Worm (Caenorhabditis elegans) whole organism, L4 larva: ENCODE results near the gene srxa-11.

Experiments
- ZK546.5 ChIP-seq, 2 experiments: sonication (generic microtip); optimal IDR thresholded peaks; 2 replicates each; lab custom pipeline; 2017; ENCODE audit warnings: missing biosample characterization in 2 of 2, missing genetic modification characterization in 2 of 2
- lin-29 ChIP-seq: fragments of 200-800 bp; sonication (Bioruptor generic); IDR thresholded peaks from 2 replicates; pipeline ENCODE4 v1.3.6; 2022; ENCODE audit warnings: missing genetic modification reagents, missing genetic modification characterization, missing compliant biosample characterization
- lir-3 ChIP-seq: sonication (generic microtip); optimal IDR thresholded peaks from 2 replicates; lab custom pipeline; 2016; ENCODE audit warnings: mild to moderate bottlenecking, missing genetic modification characterization, missing compliant biosample characterization
- lsy-2 ChIP-seq, 2 experiments: fragments of 150-350 bp in 1 of 2; sonication (generic microtip) in 1 of 2; optimal IDR thresholded peaks; 2 replicates each; lab custom pipeline; 2014 to 2017; ENCODE audit warnings: missing biosample characterization in 2 of 2, missing genetic modification characterization in 2 of 2
- mdl-1 ChIP-seq, 2 experiments: fragments of 150-350 bp in 1 of 2; sonication (generic microtip) in 1 of 2; optimal IDR thresholded peaks; 2 replicates each; lab custom pipeline; 2014 to 2017; ENCODE audit warnings: missing biosample characterization in 2 of 2, missing genetic modification characterization in 2 of 2
- nhr-25 ChIP-seq: sonication (generic microtip); optimal IDR thresholded peaks from 2 replicates; lab custom pipeline; 2017; ENCODE audit warnings: missing genetic modification characterization, mild to moderate bottlenecking, missing compliant biosample characterization, antibody characterized with exemption, moderate library complexity, borderline replicate concordance; ENCODE audit not compliant: insufficient read depth
- nhr-42 ChIP-seq: fragments of 200-800 bp; sonication (Bioruptor generic); IDR thresholded peaks from 2 replicates; pipeline ENCODE4 v1.3.6; 2022; ENCODE audit warnings: missing genetic modification characterization, missing compliant biosample characterization
- nhr-76 ChIP-seq: fragments of 150-350 bp; optimal IDR thresholded peaks from 2 replicates; lab custom pipeline; 2014; ENCODE audit warnings: missing biosample characterization, missing genetic modification characterization
- unc-62 ChIP-seq, 3 experiments: fragments of 150-350 bp in 1 of 3; sonication (generic microtip); optimal IDR thresholded peaks in 2 of 3; peaks in 1 of 3; 1 replicate in 1 of 3; 2 replicates in 2 of 3; lab custom pipeline; 2014 to 2017; ENCODE audit warnings: missing biosample characterization in 3 of 3, missing genetic modification characterization in 3 of 3, missing genetic modification reagents in 3 of 3, missing genotype in 1 of 3
- zag-1 ChIP-seq: fragments of 150-350 bp; optimal IDR thresholded peaks from 2 replicates; lab custom pipeline; 2014; ENCODE audit warnings: missing biosample characterization, missing genetic modification characterization
- ztf-11 ChIP-seq: fragments of 150-350 bp; optimal IDR thresholded peaks from 2 replicates; lab custom pipeline; 2014; ENCODE audit warnings: missing biosample characterization, missing genetic modification characterization

DNA sequence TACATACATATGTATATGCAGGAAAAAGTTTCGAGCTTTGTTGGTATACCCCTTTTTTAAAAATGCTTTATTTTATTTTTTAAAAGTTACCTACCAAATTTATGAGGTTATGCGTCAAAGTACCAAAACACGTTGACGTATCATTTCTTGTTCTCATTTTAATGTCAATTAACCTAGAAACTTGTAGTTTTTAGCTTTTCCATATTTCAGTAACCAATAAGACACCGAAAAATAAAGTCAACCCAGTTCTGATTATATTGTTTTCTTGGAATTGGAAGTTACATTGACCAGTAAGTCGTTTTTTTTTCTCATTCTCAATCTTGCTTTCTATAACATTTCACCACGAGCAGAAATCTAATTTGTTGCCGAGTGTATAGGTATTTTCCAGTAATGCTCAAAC lies 12.9 kb downstream of the srxa-11 start, which contains the start of gene srw-145:
- TF ChIP-seq zag-1 (tag; lab: Kevin White, UChicago) (no peak), ztf-11 (tag; lab: Kevin White, UChicago) (no peak), ZK546.5 (tag; optimal IDR thresholded peaks at IDR 0.05; lab: Kevin White, UChicago) (no peak), nhr-42 (GFP tag; lab: Robert Waterston, UW) (no peak), nhr-76 (tag; lab: Kevin White, UChicago) (no peak), mdl-1 (tag; optimal IDR thresholded peaks at IDR 0.05; lab: Kevin White, UChicago) (no peak), unc-62 (GFP tag; optimal IDR thresholded peaks at IDR 0.05 in 1 of 2; lab: Kevin White, UChicago) (no peak), unc-62 (tag; optimal IDR thresholded peaks at IDR 0.05; lab: Kevin White, UChicago) (no peak), lin-29 (GFP tag; lab: Robert Waterston, UW) (no peak), nhr-25 (tag; lab: Kevin White, UChicago) (no peak), lsy-2 (tag; optimal IDR thresholded peaks at IDR 0.05; lab: Kevin White, UChicago) (no peak), lir-3 (tag; lab: Kevin White, UChicago) (no peak)
